Fruit fly (Drosophila melanogaster): Measurements from ENCODE around the gene Cog4.
A peak's percentile ranks its signal among the peaks of the same experiment; 100 is the strongest.

Gene Cog4

dm6 chr2L:10526953-10527584 is 38.6 kb upstream of the Cog4 start, which contains the start of gene Lip4 (continued):
- TF ChIP-seq nau (GFP tag; optimal IDR thresholded peaks at IDR 0.05) (peak; percentile 79), CG18619 (GFP tag; optimal IDR thresholded peaks at IDR 0.05) (peak; percentile 54), Mes4 (GFP tag; optimal IDR thresholded peaks at IDR 0.05) (no peak), nom (GFP tag; optimal IDR thresholded peaks at IDR 0.05) (peak; percentile 42), Dek (tag; optimal IDR thresholded peaks at IDR 0.05) (peak; percentile 61), sens-2 (GFP tag; IDR thresholded peaks at IDR 0.05) (0 out of 2 replicates have a peak, but pooled peaks have one; percentile 36), CG3847 (GFP tag; IDR thresholded peaks at IDR 0.05) (peak; percentile 73; the same call in 1 of the 2 replicates), Dfd (GFP tag; optimal IDR thresholded peaks at IDR 0.05) (no peak), CG8765 (GFP tag; IDR thresholded peaks at IDR 0.05) (no peak), CG30403 (GFP tag; optimal IDR thresholded peaks at IDR 0.05) (peak; percentile 79), CG17612 (GFP tag; IDR thresholded peaks at IDR 0.05) (peak; percentile 43; the same call in 1 of the 2 replicates), Dref (GFP tag; IDR thresholded peaks at IDR 0.05) (no peak), CG1233 (GFP tag; optimal IDR thresholded peaks at IDR 0.05) (peak; percentile 67), ewg (GFP tag; optimal IDR thresholded peaks at IDR 0.05) (peak; percentile 48), shn (GFP tag; optimal IDR thresholded peaks at IDR 0.05) (no peak), CG10543 (GFP tag; optimal IDR thresholded peaks at IDR 0.05) (no peak), toy (GFP tag; IDR thresholded peaks at IDR 0.05) (peak; percentile 52; the same call in 1 of the 2 replicates), seq (GFP tag; IDR thresholded peaks at IDR 0.05) (peak; percentile 75), pnt (GFP tag; optimal IDR thresholded peaks at IDR 0.05) (peak; percentile 2), CG4282 (GFP tag; optimal IDR thresholded peaks at IDR 0.05) (no peak), CG7928 (GFP tag; optimal IDR thresholded peaks at IDR 0.05) (peak; percentile 8), zfh1 (GFP tag; IDR thresholded peaks at IDR 0.05) (peak; percentile 69), corto (GFP tag; optimal IDR thresholded peaks at IDR 0.05) (no peak), Aef1 (GFP tag; IDR thresholded peaks at IDR 0.05) (peak; percentile 51), Ptx1 (GFP tag; IDR thresholded peaks at IDR 0.05) (peak; percentile 84), run (tag; optimal IDR thresholded peaks at IDR 0.05) (peak; percentile 55), sens (GFP tag) (peak; percentile 95), gfzf (GFP tag; optimal IDR thresholded peaks at IDR 0.05) (no peak), CG1832 (GFP tag; optimal IDR thresholded peaks at IDR 0.05) (no peak), NfI (GFP tag; optimal IDR thresholded peaks at IDR 0.05) (peak; percentile 59), bab2 (GFP tag; optimal IDR thresholded peaks at IDR 0.05) (peak; percentile 31), zen (tag; optimal IDR thresholded peaks at IDR 0.05) (peak; percentile 84), CG17912 (GFP tag; optimal IDR thresholded peaks at IDR 0.05) (no peak), CG18262 (tag; optimal IDR thresholded peaks at IDR 0.05) (peak; percentile 73), CG12104 (GFP tag; optimal IDR thresholded peaks at IDR 0.05) (peak; percentile 44), kni (GFP tag; optimal IDR thresholded peaks at IDR 0.05) (no peak), YL-1 (GFP tag; optimal IDR thresholded peaks at IDR 0.05) (no peak), fd64A (GFP tag; optimal IDR thresholded peaks at IDR 0.05) (no peak), CG6689 (GFP tag; IDR thresholded peaks at IDR 0.05) (peak; percentile 78), CG9609 (GFP tag; optimal IDR thresholded peaks at IDR 0.05) (no peak), Lim3 (GFP tag; IDR thresholded peaks at IDR 0.05) (no peak), bcd (GFP tag; optimal IDR thresholded peaks at IDR 0.05) (peak; percentile 72), Opbp (GFP tag; IDR thresholded peaks at IDR 0.05; ENCODE audit: partially characterized antibody) (no peak), Tbp (GFP tag; optimal IDR thresholded peaks at IDR 0.05) (no peak), CG12236 (GFP tag; optimal IDR thresholded peaks at IDR 0.05) (no peak), pb (GFP tag; optimal IDR thresholded peaks at IDR 0.05) (no peak), CG8290 (GFP tag; optimal IDR thresholded peaks at IDR 0.05) (peak; percentile 18), CG8290 (tag; optimal IDR thresholded peaks at IDR 0.05) (peak in 1 of 2 experiments; percentile 60), CG10431 (GFP tag; optimal IDR thresholded peaks at IDR 0.05) (no peak), mld (GFP tag; IDR thresholded peaks at IDR 0.05; ENCODE audit: partially characterized antibody) (no peak), CG33213 (GFP tag; optimal IDR thresholded peaks at IDR 0.05) (peak; percentile 4)

All from whole organism, embryonic.